Worm (Caenorhabditis elegans) whole organism, early embryonic: ENCODE data around the gene F38B7.3.

ENCODE experiments used
- B0310.2 ChIP-seq: sonication (generic microtip); optimal IDR thresholded peaks from 2 replicates; lab custom pipeline; 2016; ENCODE audit warnings: mild to moderate bottlenecking, missing genetic modification characterization, missing compliant biosample characterization
- F13C5.2 ChIP-seq: sonication (generic microtip); optimal IDR thresholded peaks from 2 replicates; lab custom pipeline; 2017; ENCODE audit warnings: mild to moderate bottlenecking, missing genetic modification characterization, inconsistent platforms, missing compliant biosample characterization
- ama-1 ChIP-seq: fragments of 150-350 bp; optimal IDR thresholded peaks from 2 replicates; lab custom pipeline; 2014
- ceh-13 ChIP-seq: fragments of 200-800 bp; sonication (Bioruptor generic); optimal IDR thresholded peaks from 2 replicates; lab custom pipeline; 2018; ENCODE audit warnings: mild to moderate bottlenecking, missing genetic modification characterization, missing compliant biosample characterization
- ceh-36 ChIP-seq: sonication (generic microtip); optimal IDR thresholded peaks from 2 replicates; lab custom pipeline; 2016; ENCODE audit warnings: missing genetic modification characterization, inconsistent platforms, missing compliant biosample characterization
- flt-1 ChIP-seq: fragments of 200-800 bp; sonication (Bioruptor generic); IDR thresholded peaks from 2 replicates; pipeline ENCODE4 v1.3.6; 2022; ENCODE audit warnings: missing genetic modification characterization, missing compliant biosample characterization
- hmbx-1 ChIP-seq: sonication (generic microtip); optimal IDR thresholded peaks from 2 replicates; lab custom pipeline; 2016; ENCODE audit warnings: mild to moderate bottlenecking, missing genetic modification characterization, missing compliant biosample characterization
- tbx-11 ChIP-seq: fragments of 200-800 bp; sonication (Bioruptor generic); IDR thresholded peaks from 2 replicates; pipeline ENCODE4 v1.3.6; 2022; ENCODE audit warnings: missing genetic modification characterization, missing compliant biosample characterization
- tra-4 ChIP-seq: sonication (generic microtip); optimal IDR thresholded peaks from 2 replicates; lab custom pipeline; 2017; ENCODE audit warnings: missing genetic modification characterization, missing compliant biosample characterization

DNA sequence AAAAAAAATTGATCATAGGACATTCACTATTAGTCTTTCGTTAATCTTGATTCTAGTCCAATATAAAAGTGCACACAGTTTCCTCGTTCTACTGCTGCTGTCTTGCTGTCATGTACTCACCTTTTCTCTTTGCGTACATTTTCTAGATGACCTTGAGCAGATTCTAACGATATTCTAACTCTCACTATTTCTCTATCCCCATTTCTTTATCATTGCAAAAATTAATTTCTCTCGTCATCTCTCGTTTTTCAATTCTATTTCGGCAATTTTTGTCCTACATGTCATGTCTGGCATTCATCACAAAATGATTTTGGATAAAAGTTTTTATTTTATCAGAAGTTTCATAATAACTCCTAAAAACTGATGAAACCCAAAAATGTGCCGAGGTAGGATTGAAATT is 40.1 kb upstream of the F38B7.3 start, which contains the start of gene ttll-5:
- TF ChIP-seq ama-1 (lab: Kevin White, UChicago) (no peak), tra-4 (no peak), hmbx-1 (tag; lab: Kevin White, UChicago) (no peak), F13C5.2 (tag; lab: Kevin White, UChicago) (no peak), tbx-11 (no peak), flt-1 (GFP tag; lab: Robert Waterston, UW) (no peak), ceh-36 (tag; lab: Kevin White, UChicago) (no peak), ceh-13 (no peak), B0310.2 (no peak)
